3 worm cellular contexts compared by ENCODE assay signal in the genomic region with DNA sequence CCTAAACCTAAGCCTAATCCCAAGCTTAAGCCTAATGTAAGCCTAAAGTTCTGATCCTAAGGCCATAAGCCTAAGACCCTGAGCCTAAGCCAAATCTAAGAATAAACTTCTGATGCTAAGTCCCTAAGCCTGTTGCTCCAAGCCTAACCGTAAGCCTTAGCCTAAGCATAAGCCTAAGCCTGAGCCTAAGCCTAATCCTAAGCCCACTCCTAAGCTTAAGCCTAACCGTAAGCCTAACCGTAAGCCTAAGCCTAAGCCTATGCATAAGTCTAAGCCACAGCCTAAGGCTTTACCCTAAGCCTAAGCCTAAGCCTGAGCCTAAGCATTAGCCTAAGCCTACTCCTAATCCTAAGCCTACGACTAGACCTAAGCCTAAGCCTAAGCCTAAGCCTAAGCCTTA.
A peak's percentile ranks its signal among the peaks of the same experiment; 100 is the strongest.
TF ChIP-seq lines count a peak whose summit lies in the region.

No protein-coding gene starts in this region.

TF ChIP-seq in whole organism, early embryonic, 17 proteins besides CTCF, POLR2A, EP300 and RAD21:
- peak; percentile 90 for TF ChIP-seq ceh-36 (tag; optimal IDR thresholded peaks at IDR 0.05; lab: Kevin White, UChicago)
- TF ChIP-seq aly-1 (tag; optimal IDR thresholded peaks at IDR 0.05; lab: Kevin White, UChicago), result no peak
TF ChIP-seq in whole organism, early embryonic: peak in this region for 1.

TF ChIP-seq in whole organism, late embryonic, 69 proteins besides CTCF, POLR2A, EP300 and RAD21:
- no peak for TF ChIP-seq ceh-30 (tag; optimal IDR thresholded peaks at IDR 0.05; lab: Kevin White, UChicago)
- TF ChIP-seq dve-1 (tag; optimal IDR thresholded peaks at IDR 0.05; lab: Kevin White, UChicago), result peak; percentile 84
- no peak for TF ChIP-seq hlh-15 (tag; optimal IDR thresholded peaks at IDR 0.05; lab: Kevin White, UChicago)
- no peak for TF ChIP-seq nfya-1 (tag; optimal IDR thresholded peaks at IDR 0.05; lab: Kevin White, UChicago)
- no peak for TF ChIP-seq pqm-1 (tag; optimal IDR thresholded peaks at IDR 0.05; lab: Kevin White, UChicago)

TF ChIP-seq in whole organism, mixed stage, embryonic, 35 proteins besides CTCF, POLR2A, EP300 and RAD21:
- TF ChIP-seq nhr-237 (tag; optimal IDR thresholded peaks at IDR 0.05; lab: Kevin White, UChicago) (no peak), mls-2 (tag; optimal IDR thresholded peaks at IDR 0.05; lab: Kevin White, UChicago) (no peak), nhr-76 (tag; optimal IDR thresholded peaks at IDR 0.05; lab: Kevin White, UChicago) (no peak), bed-3 (GFP tag; optimal IDR thresholded peaks at IDR 0.05; lab: Kevin White, UChicago) (no peak), ham-2 (GFP tag; optimal IDR thresholded peaks at IDR 0.05; lab: Kevin White, UChicago) (peak; percentile 32), flh-1 (GFP tag; optimal IDR thresholded peaks at IDR 0.05; lab: Kevin White, UChicago) (no peak), lin-13 (tag; optimal IDR thresholded peaks at IDR 0.05; lab: Kevin White, UChicago) (no peak), unc-120 (tag; optimal IDR thresholded peaks at IDR 0.05; lab: Kevin White, UChicago; ENCODE audit: poor library complexity, severe bottlenecking) (no peak)
